Worm (Caenorhabditis elegans) whole organism, L4 larva: Measurements from ENCODE around the gene srd-12.
A peak's percentile ranks its signal among the peaks of the same experiment; 100 is the strongest.

Source experiments
- F49E8.2 ChIP-seq: sonication (generic microtip); optimal IDR thresholded peaks from 2 replicates; lab custom pipeline; 2016; ENCODE audit warnings: missing compliant biosample characterization, mild to moderate bottlenecking, missing genetic modification characterization, borderline replicate concordance
- Y5F2A.4 ChIP-seq: fragments of 200-800 bp; sonication (Bioruptor generic); optimal IDR thresholded peaks from 2 replicates; lab custom pipeline; 2018; ENCODE audit warnings: mild to moderate bottlenecking, missing genetic modification characterization, missing compliant biosample characterization
- ZK337.2 ChIP-seq: fragments of 200-800 bp; sonication (Bioruptor generic); IDR thresholded peaks from 2 replicates; pipeline ENCODE4 v1.3.6; 2022; ENCODE audit warnings: missing genetic modification reagents, missing genetic modification characterization, missing compliant biosample characterization
- ZK546.5 ChIP-seq, 2 experiments: sonication (generic microtip); optimal IDR thresholded peaks; 2 replicates each; lab custom pipeline; 2017; ENCODE audit warnings: missing biosample characterization in 2 of 2, missing genetic modification characterization in 2 of 2
- aha-1 ChIP-seq: fragments of 150-350 bp; peaks from one replicate; lab custom pipeline; 2014; ENCODE audit warnings: missing biosample characterization, missing genetic modification characterization
- aly-2 ChIP-seq: sonication (generic microtip); optimal IDR thresholded peaks from 2 replicates; lab custom pipeline; 2018; ENCODE audit warnings: missing biosample characterization, missing genetic modification characterization
- ama-1 ChIP-seq: fragments of 150-350 bp; optimal IDR thresholded peaks from 2 replicates; lab custom pipeline; 2014; ENCODE audit warnings: inconsistent platforms, mixed read lengths
- arid-1 ChIP-seq: fragments of 200-800 bp; sonication (Bioruptor generic); conservative IDR thresholded peaks from 2 replicates; pipeline ENCODE4 v1.3.6; 2022; ENCODE audit warnings: missing genetic modification reagents, missing genetic modification characterization, missing compliant biosample characterization
- attf-4 ChIP-seq: sonication (generic microtip); optimal IDR thresholded peaks from 3 replicates; lab custom pipeline; 2017; ENCODE audit warnings: missing biosample characterization, missing genetic modification characterization
- ceh-20 ChIP-seq: fragments of 200-800 bp; sonication (Bioruptor generic); IDR thresholded peaks from 2 replicates; pipeline ENCODE4 v1.3.6; 2022; ENCODE audit warnings: missing genetic modification reagents, missing genetic modification characterization, missing compliant biosample characterization
- ceh-28 ChIP-seq: fragments of 150-350 bp; optimal IDR thresholded peaks from 2 replicates; lab custom pipeline; 2014; ENCODE audit warnings: missing biosample characterization, missing genetic modification reagents, missing genetic modification characterization
- ces-1 ChIP-seq: fragments of 150-350 bp; sonication (generic microtip); optimal IDR thresholded peaks from 4 replicates; lab custom pipeline; 2014; ENCODE audit warnings: missing biosample characterization, missing genetic modification reagents, missing genetic modification characterization
- ctbp-1 ChIP-seq: fragments of 200-800 bp; sonication (Bioruptor generic); IDR thresholded peaks from 2 replicates; pipeline ENCODE4 v1.3.6; 2022; ENCODE audit warnings: missing genetic modification reagents, missing genetic modification characterization, missing compliant biosample characterization
- daf-12 ChIP-seq: fragments of 150-350 bp; optimal IDR thresholded peaks from 2 replicates; lab custom pipeline; 2014; ENCODE audit warnings: missing biosample characterization, missing genetic modification reagents, missing genetic modification characterization
- daf-16 ChIP-seq, 3 experiments: sonication (generic microtip); optimal IDR thresholded peaks; 2 replicates each; lab custom pipeline; 2016 to 2017; ENCODE audit warnings: missing genetic modification characterization in 3 of 3, missing genetic modification reagents in 3 of 3, mild to moderate bottlenecking in 2 of 3, missing compliant biosample characterization in 2 of 3, missing biosample characterization in 1 of 3, moderate library complexity in 1 of 3
- daf-8 ChIP-seq: fragments of 200-800 bp; sonication (Bioruptor generic); IDR thresholded peaks from 2 replicates; pipeline ENCODE4 v1.3.6; 2022; ENCODE audit warnings: missing genetic modification characterization, missing compliant biosample characterization
- dmd-6 ChIP-seq: fragments of 200-800 bp; sonication (Bioruptor generic); IDR thresholded peaks from 2 replicates; pipeline ENCODE4 v1.3.6; 2022; ENCODE audit warnings: missing genetic modification reagents, missing genetic modification characterization, missing compliant biosample characterization
- dpl-1 ChIP-seq: fragments of 150-350 bp; optimal IDR thresholded peaks from 2 replicates; lab custom pipeline; 2014; ENCODE audit warnings: missing biosample characterization, missing genetic modification reagents, missing genetic modification characterization
- duxl-1 ChIP-seq: sonication (generic microtip); optimal IDR thresholded peaks from 2 replicates; lab custom pipeline; 2016; ENCODE audit warnings: mild to moderate bottlenecking, missing genetic modification characterization, moderate library complexity, missing compliant biosample characterization; ENCODE audit not compliant: poor library complexity
- dve-1 ChIP-seq: sonication (generic microtip); optimal IDR thresholded peaks from 2 replicates; lab custom pipeline; 2017; ENCODE audit warnings: antibody characterized with exemption, mild to moderate bottlenecking, missing genetic modification characterization, missing compliant biosample characterization; ENCODE audit not compliant: insufficient read depth
- hlh-11 ChIP-seq: fragments of 200-800 bp; sonication (Bioruptor generic); optimal IDR thresholded peaks from 2 replicates; lab custom pipeline; 2018; ENCODE audit warnings: mild to moderate bottlenecking, missing genetic modification characterization, missing compliant biosample characterization
- hlh-30 ChIP-seq: sonication (generic microtip); optimal IDR thresholded peaks from 2 replicates; lab custom pipeline; 2017; ENCODE audit warnings: antibody characterized with exemption, mild to moderate bottlenecking, missing genetic modification characterization, missing compliant biosample characterization; ENCODE audit not compliant: insufficient read depth
- lin-39 ChIP-seq: fragments of 150-350 bp; optimal IDR thresholded peaks from 2 replicates; lab custom pipeline; 2014; ENCODE audit warnings: missing biosample characterization, missing genetic modification reagents, missing genetic modification characterization
- lir-3 ChIP-seq: sonication (generic microtip); optimal IDR thresholded peaks from 2 replicates; lab custom pipeline; 2016; ENCODE audit warnings: mild to moderate bottlenecking, missing genetic modification characterization, missing compliant biosample characterization
- madf-9 ChIP-seq: fragments of 200-800 bp; sonication (Bioruptor generic); conservative IDR thresholded peaks from 2 replicates; pipeline ENCODE4 v1.3.6; 2022; ENCODE audit warnings: missing genetic modification reagents, missing genetic modification characterization, missing compliant biosample characterization
- mdl-1 ChIP-seq, 2 experiments: fragments of 150-350 bp in 1 of 2; sonication (generic microtip) in 1 of 2; optimal IDR thresholded peaks; 2 replicates each; lab custom pipeline; 2014 to 2017; ENCODE audit warnings: missing biosample characterization in 2 of 2, missing genetic modification characterization in 2 of 2
- mep-1 ChIP-seq: fragments of 150-350 bp; sonication (generic microtip); optimal IDR thresholded peaks from 3 replicates; lab custom pipeline; 2014; ENCODE audit warnings: missing biosample characterization, missing genetic modification characterization
- mes-2 ChIP-seq: sonication (generic microtip); optimal IDR thresholded peaks from 2 replicates; lab custom pipeline; 2016; ENCODE audit warnings: missing genotype, mild to moderate bottlenecking, missing genetic modification characterization, missing compliant biosample characterization; ENCODE audit not compliant: poor library complexity, severe bottlenecking
- mxl-2 ChIP-seq: fragments of 200-800 bp; sonication (Bioruptor generic); conservative IDR thresholded peaks from 2 replicates; pipeline ENCODE4 v1.3.6; 2022; ENCODE audit warnings: missing genetic modification reagents, missing genetic modification characterization, missing compliant biosample characterization
- mxl-3 ChIP-seq: fragments of 200-800 bp; sonication (Bioruptor generic); optimal IDR thresholded peaks from 2 replicates; lab custom pipeline; 2018; ENCODE audit warnings: mild to moderate bottlenecking, missing genetic modification characterization, missing compliant biosample characterization
- nhr-111 ChIP-seq: fragments of 200-800 bp; sonication (Bioruptor generic); optimal IDR thresholded peaks from 2 replicates; lab custom pipeline; 2018; ENCODE audit warnings: mild to moderate bottlenecking, missing genetic modification characterization, missing compliant biosample characterization
- nhr-25 ChIP-seq: sonication (generic microtip); optimal IDR thresholded peaks from 2 replicates; lab custom pipeline; 2017; ENCODE audit warnings: missing genetic modification characterization, mild to moderate bottlenecking, missing compliant biosample characterization, antibody characterized with exemption, moderate library complexity, borderline replicate concordance; ENCODE audit not compliant: insufficient read depth
- nhr-28 ChIP-seq: fragments of 150-350 bp; optimal IDR thresholded peaks from 2 replicates; lab custom pipeline; 2014; ENCODE audit warnings: missing biosample characterization, missing genetic modification characterization
- nhr-41 ChIP-seq: fragments of 200-800 bp; sonication (Bioruptor generic); IDR thresholded peaks from 2 replicates; pipeline ENCODE4 v1.3.6; 2022; ENCODE audit warnings: missing genetic modification reagents, missing genetic modification characterization, missing compliant biosample characterization
- nhr-42 ChIP-seq: fragments of 200-800 bp; sonication (Bioruptor generic); IDR thresholded peaks from 2 replicates; pipeline ENCODE4 v1.3.6; 2022; ENCODE audit warnings: missing genetic modification characterization, missing compliant biosample characterization
- nhr-48 ChIP-seq: sonication (generic microtip); optimal IDR thresholded peaks from 2 replicates; lab custom pipeline; 2016; ENCODE audit warnings: mild to moderate bottlenecking, missing genetic modification characterization, missing compliant biosample characterization
- pha-4 ChIP-seq, 2 experiments: fragments of 150-350 bp in 1 of 2; fragments of 200-800 bp in 1 of 2; sonication (Bioruptor generic) in 1 of 2; IDR thresholded peaks in 1 of 2; optimal IDR thresholded peaks in 1 of 2; 2 replicates each; pipeline versions ENCODE4 v1.3.6 to Lab custom; 2014 to 2022; ENCODE audit warnings: missing genetic modification characterization in 2 of 2, missing genetic modification reagents in 2 of 2, missing biosample characterization in 1 of 2, missing compliant biosample characterization in 1 of 2
- saeg-2 ChIP-seq: fragments of 200-800 bp; sonication (Bioruptor generic); IDR thresholded peaks from 2 replicates; pipeline ENCODE4 v1.3.6; 2022; ENCODE audit warnings: missing genetic modification reagents, missing genetic modification characterization, missing compliant biosample characterization
- sdz-12 ChIP-seq: fragments of 200-800 bp; sonication (Bioruptor generic); optimal IDR thresholded peaks from 2 replicates; lab custom pipeline; 2018; ENCODE audit warnings: mild to moderate bottlenecking, missing genetic modification characterization, missing compliant biosample characterization
- snpc-1.2 ChIP-seq: fragments of 200-800 bp; sonication (Bioruptor generic); IDR thresholded peaks from 2 replicates; pipeline ENCODE4 v1.3.6; 2022; ENCODE audit warnings: missing genetic modification reagents, missing genetic modification characterization, missing compliant biosample characterization
- spr-1 ChIP-seq: sonication (generic microtip); optimal IDR thresholded peaks from 2 replicates; lab custom pipeline; 2016; ENCODE audit warnings: mild to moderate bottlenecking, missing genetic modification characterization, missing compliant biosample characterization
- spr-3 ChIP-seq: fragments of 200-800 bp; sonication (Bioruptor generic); optimal IDR thresholded peaks from 2 replicates; lab custom pipeline; 2018; ENCODE audit warnings: mild to moderate bottlenecking, missing genetic modification characterization, missing compliant biosample characterization
- unc-39 ChIP-seq: sonication (generic microtip); optimal IDR thresholded peaks from 2 replicates; lab custom pipeline; 2017; ENCODE audit warnings: missing biosample characterization, missing genetic modification characterization
- unc-62 ChIP-seq, 3 experiments: fragments of 150-350 bp in 1 of 3; sonication (generic microtip); optimal IDR thresholded peaks in 2 of 3; peaks in 1 of 3; 1 replicate in 1 of 3; 2 replicates in 2 of 3; lab custom pipeline; 2014 to 2017; ENCODE audit warnings: missing biosample characterization in 3 of 3, missing genetic modification characterization in 3 of 3, missing genetic modification reagents in 3 of 3, missing genotype in 1 of 3
- zag-1 ChIP-seq: fragments of 150-350 bp; optimal IDR thresholded peaks from 2 replicates; lab custom pipeline; 2014; ENCODE audit warnings: missing biosample characterization, missing genetic modification characterization
- zip-11 ChIP-seq: fragments of 200-800 bp; sonication (Bioruptor generic); IDR thresholded peaks from 2 replicates; pipeline ENCODE4 v1.3.6; 2022; ENCODE audit warnings: missing genetic modification characterization, missing compliant biosample characterization

Gene srd-12

DNA sequence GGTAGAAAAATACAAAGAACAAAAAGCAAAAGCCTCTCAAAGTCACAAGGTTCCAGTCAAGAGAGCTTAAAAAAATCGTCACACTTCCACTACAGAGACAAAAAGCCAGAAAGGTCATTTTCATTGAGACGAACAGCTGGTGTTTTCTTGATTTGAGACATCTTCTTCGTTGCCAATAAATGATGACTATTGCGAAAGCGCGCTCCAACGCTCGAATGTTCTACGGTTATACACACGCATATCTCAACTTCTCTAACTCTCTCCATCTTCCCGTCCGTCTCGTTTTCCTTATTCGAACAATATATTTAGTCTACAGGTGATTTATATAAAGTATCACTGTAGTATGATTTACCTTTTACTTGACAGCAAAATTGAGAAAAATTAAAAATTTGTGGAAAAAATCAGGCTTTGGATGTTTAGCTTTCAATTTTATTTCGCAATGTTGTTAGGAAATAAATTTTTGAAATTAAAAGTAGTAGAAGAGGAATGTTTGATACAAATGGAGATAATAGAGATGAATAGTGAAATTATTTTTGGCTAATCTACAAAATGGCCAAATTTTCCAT, 35.4 kb upstream of the srd-12 start (continued):
- no peak for TF ChIP-seq saeg-2
- TF ChIP-seq nhr-42: no peak
- no peak for TF ChIP-seq ctbp-1 (GFP tag; lab: Robert Waterston, UW)
- no peak for TF ChIP-seq zip-11
- TF ChIP-seq pha-4 (GFP tag; IDR thresholded peaks at IDR 0.05; lab: Robert Waterston, UW): no peak
- TF ChIP-seq pha-4 (tag; optimal IDR thresholded peaks at IDR 0.05; lab: Kevin White, UChicago): no peak
- TF ChIP-seq ceh-20: 0 out of 2 replicates have a peak, but pooled peaks have one; percentile 12
- TF ChIP-seq ZK546.5 (tag; optimal IDR thresholded peaks at IDR 0.05; lab: Kevin White, UChicago): no peak
- no peak for TF ChIP-seq zag-1 (tag; lab: Kevin White, UChicago)
- TF ChIP-seq ces-1 (GFP tag; lab: Kevin White, UChicago): no peak
- TF ChIP-seq duxl-1: no peak
- TF ChIP-seq mes-2 (tag; lab: Kevin White, UChicago): peak; percentile 37
- peak; percentile 61 for TF ChIP-seq nhr-25 (tag; lab: Kevin White, UChicago)
- TF ChIP-seq F49E8.2 (tag; lab: Kevin White, UChicago): no peak
- peak; percentile 74 for TF ChIP-seq nhr-28
- peak; percentile 47 for TF ChIP-seq hlh-30
- TF ChIP-seq unc-39 (tag; lab: Kevin White, UChicago): no peak
- no peak for TF ChIP-seq lir-3 (tag; lab: Kevin White, UChicago)
- TF ChIP-seq dmd-6 (GFP tag; lab: Robert Waterston, UW): peak; percentile 60
- no peak for TF ChIP-seq ceh-28 (tag; lab: Kevin White, UChicago)
- TF ChIP-seq dve-1: peak; percentile 57
- no peak for TF ChIP-seq spr-1
- peak in 1 of 2 experiments; percentile 5 for TF ChIP-seq daf-16 (GFP tag; optimal IDR thresholded peaks at IDR 0.05; lab: Kevin White, UChicago)
- TF ChIP-seq daf-16 (tag; optimal IDR thresholded peaks at IDR 0.05; lab: Kevin White, UChicago): peak; percentile 15
- peak; percentile 97 for TF ChIP-seq aha-1 (tag; lab: Kevin White, UChicago)
- TF ChIP-seq dpl-1: no peak
- TF ChIP-seq mep-1: peak; percentile 40
- no peak for TF ChIP-seq sdz-12
- no peak for TF ChIP-seq nhr-111 (GFP tag; lab: Kevin White, UChicago)
- peak in 1 of 2 experiments; percentile 58 for TF ChIP-seq mdl-1 (tag; optimal IDR thresholded peaks at IDR 0.05; lab: Kevin White, UChicago)
- no peak for TF ChIP-seq Y5F2A.4 (GFP tag; lab: Kevin White, UChicago)
- TF ChIP-seq mxl-2 (GFP tag; lab: Robert Waterston, UW): no peak
- no peak for TF ChIP-seq lin-39 (tag; lab: Kevin White, UChicago)
- peak; percentile 9 for TF ChIP-seq nhr-48
- TF ChIP-seq snpc-1.2: no peak
- TF ChIP-seq, all 104 proteins: peak for 22

DNA sequence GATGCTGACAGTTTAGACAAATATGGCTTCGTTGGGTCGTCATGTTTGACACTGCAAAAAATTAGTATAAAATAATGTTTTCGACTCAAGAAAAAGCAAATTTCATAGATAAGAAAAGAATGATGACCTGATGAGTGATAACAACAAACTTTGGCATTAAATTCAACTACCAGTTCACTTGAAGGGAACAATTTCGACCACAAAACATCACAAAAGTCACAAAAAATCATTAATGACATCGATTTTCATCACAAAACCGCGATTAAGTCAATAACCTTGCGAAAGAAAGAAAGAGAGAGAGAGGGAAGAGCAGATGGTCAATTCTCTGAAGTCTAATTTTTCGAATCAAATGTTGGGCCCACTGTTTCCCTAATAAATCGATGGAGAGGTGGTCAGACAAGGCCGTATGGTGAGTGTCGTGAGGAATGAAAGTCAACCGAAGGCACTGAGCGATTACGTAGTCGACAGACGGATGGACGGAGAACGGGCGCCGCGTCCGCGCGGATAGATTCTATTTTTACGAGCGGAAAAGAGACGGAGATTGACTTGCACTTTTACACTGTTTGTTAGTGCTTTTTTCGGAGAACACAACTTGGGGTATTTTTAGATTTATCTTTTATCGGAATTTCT, 34.4 kb upstream of the srd-12 start, which contains the start of gene bec-1:
Gene bec-1 (minus strand): TSS at position 51 of the 630 bp plus-strand sequence.
- TF ChIP-seq ama-1 (lab: Kevin White, UChicago): no peak
- TF ChIP-seq arid-1 (GFP tag; lab: Robert Waterston, UW): no peak
- TF ChIP-seq dpl-1: no peak
- no peak for TF ChIP-seq daf-8 (GFP tag; lab: Robert Waterston, UW)
- TF ChIP-seq unc-62 (GFP tag; optimal IDR thresholded peaks at IDR 0.05 in 1 of 2; lab: Kevin White, UChicago): peak in 1 of 2 experiments; percentile 28
- no peak for TF ChIP-seq unc-62 (tag; optimal IDR thresholded peaks at IDR 0.05; lab: Kevin White, UChicago)
- TF ChIP-seq ZK337.2: no peak
- TF ChIP-seq attf-4 (tag; lab: Kevin White, UChicago): no peak
- TF ChIP-seq spr-1: no peak
- TF ChIP-seq nhr-41: no peak
- TF ChIP-seq spr-3: no peak
- no peak for TF ChIP-seq nhr-48
- TF ChIP-seq aha-1 (tag; lab: Kevin White, UChicago): peak; percentile 19
- TF ChIP-seq nhr-28: peak; percentile 8
- TF ChIP-seq lir-3 (tag; lab: Kevin White, UChicago): no peak
- no peak for TF ChIP-seq mes-2 (tag; lab: Kevin White, UChicago)
- TF ChIP-seq aly-2: no peak
- peak; percentile 31 for TF ChIP-seq hlh-11 (tag; lab: Kevin White, UChicago)
- peak; percentile 40 for TF ChIP-seq mxl-3 (GFP tag; lab: Kevin White, UChicago)
- 0 out of 2 replicates have a peak, but pooled peaks have one; percentile 21 for TF ChIP-seq dmd-6 (GFP tag; lab: Robert Waterston, UW)
- TF ChIP-seq daf-16 (GFP tag; optimal IDR thresholded peaks at IDR 0.05; lab: Kevin White, UChicago): no peak
- TF ChIP-seq daf-16 (tag; optimal IDR thresholded peaks at IDR 0.05; lab: Kevin White, UChicago): peak; percentile 10
- no peak for TF ChIP-seq daf-12
- 0 out of 2 replicates have a peak, but pooled peaks have one; percentile 9 for TF ChIP-seq madf-9 (GFP tag; lab: Robert Waterston, UW)
